Worm (Caenorhabditis elegans) whole organism, mixed stage, embryonic: Measurements from ENCODE around the gene srh-149.

Experiments used
- M03D4.4 ChIP-seq: sonication (generic microtip); optimal IDR thresholded peaks from 2 replicates; lab custom pipeline; 2017; ENCODE audit warnings: mild to moderate bottlenecking, missing genetic modification characterization, missing compliant biosample characterization
- blmp-1 ChIP-seq: fragments of 150-350 bp; optimal IDR thresholded peaks from 2 replicates; lab custom pipeline; 2014; ENCODE audit warnings: missing biosample characterization, missing genetic modification characterization
- ceh-39 ChIP-seq: fragments of 150-350 bp; optimal IDR thresholded peaks from 2 replicates; lab custom pipeline; 2014; ENCODE audit warnings: missing biosample characterization, missing genetic modification characterization
- ceh-43 ChIP-seq: fragments of 200-800 bp; sonication (Bioruptor generic); optimal IDR thresholded peaks from 2 replicates; lab custom pipeline; 2018; ENCODE audit warnings: mild to moderate bottlenecking, missing genetic modification characterization, moderate library complexity, missing compliant biosample characterization
- cnd-1 ChIP-seq: fragments of 200-800 bp; sonication (Bioruptor generic); optimal IDR thresholded peaks from 2 replicates; lab custom pipeline; 2018; ENCODE audit warnings: mild to moderate bottlenecking, missing genetic modification characterization, missing compliant biosample characterization
- drap-1 ChIP-seq: fragments of 200-800 bp; sonication (Bioruptor generic); optimal IDR thresholded peaks from 3 replicates; lab custom pipeline; 2018; ENCODE audit warnings: mild to moderate bottlenecking, missing genetic modification characterization, missing compliant biosample characterization
- elt-1 ChIP-seq: sonication (generic microtip); optimal IDR thresholded peaks from 2 replicates; lab custom pipeline; 2017; ENCODE audit warnings: missing genetic modification characterization, mild to moderate bottlenecking, missing compliant biosample characterization, antibody characterized with exemption, moderate library complexity, borderline replicate concordance; ENCODE audit not compliant: insufficient read depth
- elt-3 ChIP-seq: fragments of 150-350 bp; optimal IDR thresholded peaks from 2 replicates; lab custom pipeline; 2014; ENCODE audit warnings: missing biosample characterization, missing genetic modification characterization
- flh-1 ChIP-seq: fragments of 200-800 bp; sonication (Bioruptor generic); optimal IDR thresholded peaks from 2 replicates; lab custom pipeline; 2018; ENCODE audit warnings: mild to moderate bottlenecking, missing genetic modification characterization, moderate library complexity, missing compliant biosample characterization
- ham-2 ChIP-seq: fragments of 200-800 bp; sonication (Bioruptor generic); optimal IDR thresholded peaks from 2 replicates; lab custom pipeline; 2018; ENCODE audit warnings: mild to moderate bottlenecking, missing genetic modification characterization, missing compliant biosample characterization
- lin-13 ChIP-seq: fragments of 150-350 bp; optimal IDR thresholded peaks from 2 replicates; lab custom pipeline; 2014; ENCODE audit warnings: missing biosample characterization, missing genetic modification characterization
- lin-32 ChIP-seq: fragments of 200-800 bp; sonication (Bioruptor generic); optimal IDR thresholded peaks from 2 replicates; lab custom pipeline; 2018; ENCODE audit warnings: mild to moderate bottlenecking, missing genetic modification characterization, missing compliant biosample characterization
- lsy-2 ChIP-seq: fragments of 150-350 bp; optimal IDR thresholded peaks from 2 replicates; lab custom pipeline; 2014; ENCODE audit warnings: missing biosample characterization, missing genetic modification characterization
- mab-5 ChIP-seq: fragments of 150-350 bp; optimal IDR thresholded peaks from 2 replicates; lab custom pipeline; 2014; ENCODE audit warnings: missing biosample characterization, missing genetic modification characterization
- mls-2 ChIP-seq: sonication (generic microtip); optimal IDR thresholded peaks from 2 replicates; lab custom pipeline; 2016; ENCODE audit warnings: mild to moderate bottlenecking, missing genetic modification characterization, moderate library complexity, missing compliant biosample characterization
- nhr-12 ChIP-seq: fragments of 150-350 bp; optimal IDR thresholded peaks from 2 replicates; lab custom pipeline; 2014; ENCODE audit warnings: missing biosample characterization, missing genetic modification characterization
- nhr-2 ChIP-seq: fragments of 150-350 bp; optimal IDR thresholded peaks from 2 replicates; lab custom pipeline; 2014; ENCODE audit warnings: missing biosample characterization, missing genetic modification characterization
- nhr-28 ChIP-seq: fragments of 150-350 bp; optimal IDR thresholded peaks from 2 replicates; lab custom pipeline; 2014; ENCODE audit warnings: missing biosample characterization, missing genetic modification characterization
- nhr-76 ChIP-seq: sonication (generic microtip); optimal IDR thresholded peaks from 2 replicates; lab custom pipeline; 2017; ENCODE audit warnings: missing biosample characterization, missing genetic modification characterization
- pha-4 ChIP-seq: fragments of 150-350 bp; optimal IDR thresholded peaks from 2 replicates; lab custom pipeline; 2018; ENCODE audit warnings: missing biosample characterization, missing genetic modification reagents, missing genetic modification characterization
- sem-2 ChIP-seq: fragments of 200-800 bp; sonication (Bioruptor generic); optimal IDR thresholded peaks from 2 replicates; lab custom pipeline; 2018; ENCODE audit warnings: mild to moderate bottlenecking, missing genetic modification characterization, missing compliant biosample characterization
- snpc-4 ChIP-seq: fragments of 150-350 bp; optimal IDR thresholded peaks from 2 replicates; lab custom pipeline; 2014; ENCODE audit warnings: missing biosample characterization, missing genetic modification characterization
- sptf-1 ChIP-seq: sonication (generic microtip); optimal IDR thresholded peaks from 2 replicates; lab custom pipeline; 2017; ENCODE audit warnings: mild to moderate bottlenecking, missing genetic modification characterization, moderate library complexity, missing compliant biosample characterization
- unc-120 ChIP-seq: sonication (generic microtip); optimal IDR thresholded peaks from 2 replicates; lab custom pipeline; 2017; ENCODE audit warnings: missing genetic modification characterization, missing compliant biosample characterization; ENCODE audit not compliant: poor library complexity, severe bottlenecking
- unc-39 ChIP-seq: fragments of 150-350 bp; optimal IDR thresholded peaks from 2 replicates; lab custom pipeline; 2014; ENCODE audit warnings: missing biosample characterization, missing genetic modification characterization
- unc-62 ChIP-seq: fragments of 150-350 bp; optimal IDR thresholded peaks from 2 replicates; lab custom pipeline; 2014; ENCODE audit warnings: missing biosample characterization, missing genetic modification reagents, missing genetic modification characterization
- zip-8 ChIP-seq: fragments of 150-350 bp; optimal IDR thresholded peaks from 2 replicates; lab custom pipeline; 2014; ENCODE audit warnings: missing biosample characterization, missing genetic modification characterization
- ztf-11 ChIP-seq: fragments of 150-350 bp; optimal IDR thresholded peaks from 2 replicates; lab custom pipeline; 2014; ENCODE audit warnings: missing biosample characterization, missing genetic modification characterization

srh-149 gene

DNA sequence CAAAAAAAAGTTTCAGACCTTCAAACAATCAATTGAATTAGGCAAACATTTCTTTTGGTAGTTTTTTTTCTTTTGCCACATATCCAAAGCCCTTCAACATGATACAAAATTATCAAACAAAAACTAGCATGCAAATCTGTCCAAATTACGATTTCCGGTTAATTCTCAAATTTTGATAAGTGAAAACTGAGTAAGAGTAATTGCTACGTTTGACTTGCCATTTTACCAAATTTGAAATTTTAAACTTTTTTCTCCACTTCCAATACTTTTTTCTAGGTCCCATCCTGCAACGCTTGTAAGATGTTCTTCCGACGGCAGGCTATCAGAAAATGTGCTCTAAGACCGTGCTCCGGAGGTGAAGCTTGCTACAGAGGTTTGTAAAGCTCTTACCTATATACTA is 44.9 kb downstream of the srh-149 start, which contains the start of gene nhr-223:
Gene nhr-223, plus strand, starts transcription at position 301 of the 400 bp plus-strand sequence.
- TF ChIP-seq mab-5 (tag; lab: Kevin White, UChicago) (no peak), lin-13 (tag; lab: Kevin White, UChicago) (no peak), nhr-76 (tag; lab: Kevin White, UChicago) (no peak), unc-39 (tag; lab: Kevin White, UChicago) (no peak), flh-1 (GFP tag; lab: Kevin White, UChicago) (no peak), sem-2 (GFP tag; lab: Kevin White, UChicago) (no peak), cnd-1 (tag; lab: Kevin White, UChicago) (no peak), nhr-2 (tag; lab: Kevin White, UChicago) (no peak), mls-2 (tag; lab: Kevin White, UChicago) (no peak)

DNA sequence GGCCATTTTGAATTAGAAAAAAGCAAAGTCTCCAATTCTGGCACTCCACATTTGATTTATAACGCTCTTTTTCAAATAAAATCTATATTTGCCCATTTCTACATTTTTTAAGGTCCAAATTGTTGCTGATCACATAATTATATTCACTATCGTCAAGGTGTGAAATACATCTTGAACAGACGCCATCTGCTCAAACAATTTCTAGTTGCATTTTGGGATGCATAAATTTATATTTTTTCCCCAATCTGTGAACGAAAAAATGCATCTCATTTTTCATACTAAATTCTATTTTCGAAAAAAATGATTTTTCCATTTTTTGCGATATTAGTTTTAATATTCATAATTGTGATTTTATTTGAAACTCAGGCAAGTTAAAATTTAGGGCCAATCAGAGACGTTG is 47.7 kb downstream of the srh-149 start, which contains the start of gene T26E4.7:
Gene T26E4.7, plus strand, starts transcription at position 301 of the 400 bp plus-strand sequence.
- TF ChIP-seq unc-62 (GFP tag; lab: Kevin White, UChicago) (no peak), nhr-76 (tag; lab: Kevin White, UChicago) (no peak), ztf-11 (tag; lab: Kevin White, UChicago) (no peak), unc-120 (tag; lab: Kevin White, UChicago) (no peak), mls-2 (tag; lab: Kevin White, UChicago) (no peak), elt-3 (tag; lab: Kevin White, UChicago) (no peak), lin-32 (GFP tag; lab: Kevin White, UChicago) (no peak), nhr-12 (tag; lab: Kevin White, UChicago) (no peak), nhr-28 (tag; lab: Kevin White, UChicago) (no peak), M03D4.4 (tag; lab: Kevin White, UChicago) (no peak), elt-1 (tag; lab: Kevin White, UChicago) (no peak), drap-1 (GFP tag; lab: Kevin White, UChicago) (no peak), ceh-43 (GFP tag; lab: Kevin White, UChicago) (no peak), snpc-4 (tag; lab: Kevin White, UChicago) (no peak), blmp-1 (tag; lab: Kevin White, UChicago) (no peak), lin-13 (tag; lab: Kevin White, UChicago) (no peak), lsy-2 (tag; lab: Kevin White, UChicago) (no peak)

DNA sequence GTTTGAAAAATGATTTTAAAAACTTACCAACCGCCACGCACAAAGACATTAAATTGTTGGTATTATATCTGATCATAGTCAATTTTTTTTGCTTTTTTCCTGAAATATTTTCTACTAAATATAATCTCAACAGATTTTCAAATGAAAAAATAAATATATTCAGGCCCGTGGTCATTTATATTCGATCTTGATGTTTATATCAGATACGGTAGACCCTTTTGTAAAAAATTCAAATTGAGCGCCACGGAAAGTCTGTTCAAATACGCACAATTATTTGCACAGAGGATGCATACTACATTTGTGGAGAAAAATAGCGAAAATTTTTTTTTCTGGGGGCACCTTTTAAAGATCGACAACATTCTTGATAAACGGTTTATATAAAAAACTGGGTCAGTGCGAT is 48.6 kb downstream of the srh-149 start, which contains the start of gene T26E4.4:
Gene T26E4.4, minus strand, starts transcription at position 101 of the 400 bp plus-strand sequence.
- TF ChIP-seq elt-1 (tag; lab: Kevin White, UChicago), result no peak
- no peak for TF ChIP-seq zip-8 (tag; lab: Kevin White, UChicago)
- TF ChIP-seq unc-62 (GFP tag; lab: Kevin White, UChicago), result no peak
- TF ChIP-seq ceh-43 (GFP tag; lab: Kevin White, UChicago), result no peak
- TF ChIP-seq nhr-2 (tag; lab: Kevin White, UChicago), result no peak
- TF ChIP-seq mab-5 (tag; lab: Kevin White, UChicago), result no peak
- TF ChIP-seq sem-2 (GFP tag; lab: Kevin White, UChicago), result no peak
- TF ChIP-seq mls-2 (tag; lab: Kevin White, UChicago), result no peak
- no peak for TF ChIP-seq lsy-2 (tag; lab: Kevin White, UChicago)
- TF ChIP-seq pha-4 (tag; lab: Kevin White, UChicago), result no peak
- no peak for TF ChIP-seq sptf-1
- no peak for TF ChIP-seq ham-2 (GFP tag; lab: Kevin White, UChicago)
- no peak for TF ChIP-seq ceh-39 (tag; lab: Kevin White, UChicago)
- TF ChIP-seq elt-3 (tag; lab: Kevin White, UChicago), result no peak
